Fruit fly (Drosophila melanogaster) whole organism, wandering third instar larva: ENCODE measurements around the gene CG34325.

Experiments used
- Abd-B ChIP-seq: fragments of >200 bp; optimal IDR thresholded peaks from 2 replicates; lab custom pipeline; 2017; ENCODE audit warnings: missing biosample characterization, missing genetic modification characterization
- Dfd ChIP-seq: fragments of >200 bp; optimal IDR thresholded peaks from 2 replicates; lab custom pipeline; 2017; ENCODE audit warnings: missing biosample characterization, missing genetic modification characterization
- GATAd ChIP-seq: sonication (Bioruptor generic); optimal IDR thresholded peaks from 2 replicates; lab custom pipeline; 2016; ENCODE audit warnings: missing biosample characterization, missing genetic modification characterization
- Rel ChIP-seq, 2 experiments: fragments of 200-800 bp; sonication (Bioruptor generic) in 1 of 2; optimal IDR thresholded peaks; 2 replicates in 1 of 2; 3 replicates in 1 of 2; lab custom pipeline; 2016 to 2019; ENCODE audit warnings: mild to moderate bottlenecking in 2 of 2, missing biosample characterization in 2 of 2, missing genetic modification characterization in 2 of 2, moderate library complexity in 1 of 2
- br ChIP-seq: fragments of 200-800 bp; sonication (Bioruptor generic); optimal IDR thresholded peaks from 2 replicates; lab custom pipeline; 2016; ENCODE audit warnings: missing biosample characterization, missing genetic modification characterization
- fru ChIP-seq: fragments of 200-800 bp; sonication (Bioruptor generic); optimal IDR thresholded peaks from 3 replicates; lab custom pipeline; 2016; ENCODE audit warnings: missing biosample characterization, mild to moderate bottlenecking, missing genetic modification characterization
- lola ChIP-seq: fragments of >200 bp; optimal IDR thresholded peaks from 2 replicates; lab custom pipeline; 2017; ENCODE audit warnings: missing biosample characterization, missing genetic modification characterization
- pan ChIP-seq: fragments of >200 bp; optimal IDR thresholded peaks from 2 replicates; lab custom pipeline; 2017
- psq ChIP-seq: fragments of 200-800 bp; sonication (Bioruptor generic); optimal IDR thresholded peaks from 3 replicates; lab custom pipeline; 2017; ENCODE audit warnings: missing biosample characterization, mild to moderate bottlenecking, missing genetic modification characterization, moderate library complexity
- usp ChIP-seq: fragments of >200 bp; optimal IDR thresholded peaks from 2 replicates; lab custom pipeline; 2017; ENCODE audit warnings: missing biosample characterization, missing genetic modification characterization

DNA sequence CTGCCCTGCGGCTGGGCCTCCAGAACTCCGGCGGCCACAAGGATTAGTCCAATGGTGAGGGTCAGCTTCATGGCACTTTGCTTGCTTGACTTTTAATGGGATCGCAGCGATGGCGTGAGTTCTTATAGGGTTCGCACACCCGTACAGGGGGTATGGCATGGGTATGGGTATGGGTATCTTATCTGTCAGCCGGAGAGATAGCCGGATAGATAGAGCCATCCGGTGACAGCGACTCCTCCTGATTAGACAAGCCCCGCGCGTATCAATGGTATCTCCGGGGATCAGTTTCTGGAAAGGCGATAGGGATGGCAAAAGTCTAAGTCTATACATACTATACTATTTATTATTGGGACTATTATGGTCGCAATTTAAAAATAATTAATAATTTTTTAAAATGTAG, 14.4 kb downstream of the CG34325 start, which contains the start of gene CG9672:
- TF ChIP-seq lola = no peak
- no peak for TF ChIP-seq fru (GFP tag; lab: Kevin White, UChicago)
- no peak for TF ChIP-seq br (GFP tag; lab: Kevin White, UChicago)
- no peak for TF ChIP-seq Abd-B (GFP tag; lab: Kevin White, UChicago)
- TF ChIP-seq Rel (GFP tag; optimal IDR thresholded peaks at IDR 0.05; lab: Kevin White, UChicago) = no peak
- no peak for TF ChIP-seq Rel (tag; optimal IDR thresholded peaks at IDR 0.05; lab: Kevin White, UChicago)
- TF ChIP-seq GATAd = no peak
- no peak for TF ChIP-seq psq (GFP tag; lab: Kevin White, UChicago)
- no peak for TF ChIP-seq pan (lab: Kevin White, UChicago)
- TF ChIP-seq usp = no peak
- TF ChIP-seq Dfd (GFP tag; lab: Kevin White, UChicago) = no peak
